Worm (Caenorhabditis elegans) whole organism, dauer: Measurements from ENCODE around the gene C50B8.6.

ENCODE experiments used
- unc-62 ChIP-seq: sonication (generic microtip); optimal IDR thresholded peaks from 2 replicates; lab custom pipeline; 2017; ENCODE audit warnings: missing biosample characterization, missing genetic modification reagents, missing genetic modification characterization

The C50B8.6 gene

DNA sequence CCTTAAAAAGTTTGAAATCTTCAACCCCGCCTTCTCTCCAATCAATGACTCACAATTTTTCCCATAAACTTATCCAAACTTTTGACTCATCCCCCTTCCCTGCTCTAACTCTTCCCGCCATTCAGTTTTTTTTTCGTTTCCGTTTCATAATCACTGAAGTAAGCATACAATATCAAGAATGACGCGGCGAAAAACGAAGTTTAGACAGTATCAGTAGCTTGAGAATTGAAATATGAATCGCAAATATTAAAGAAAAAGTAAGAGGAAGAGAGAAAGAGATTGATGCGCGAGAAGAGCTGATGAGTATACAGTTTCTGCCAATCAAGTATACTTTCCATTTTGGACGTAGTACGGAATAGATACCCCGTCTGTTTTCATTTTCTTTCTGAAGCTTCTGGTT is 1.3 kb upstream of the C50B8.6 start:
- no peak for TF ChIP-seq unc-62

DNA sequence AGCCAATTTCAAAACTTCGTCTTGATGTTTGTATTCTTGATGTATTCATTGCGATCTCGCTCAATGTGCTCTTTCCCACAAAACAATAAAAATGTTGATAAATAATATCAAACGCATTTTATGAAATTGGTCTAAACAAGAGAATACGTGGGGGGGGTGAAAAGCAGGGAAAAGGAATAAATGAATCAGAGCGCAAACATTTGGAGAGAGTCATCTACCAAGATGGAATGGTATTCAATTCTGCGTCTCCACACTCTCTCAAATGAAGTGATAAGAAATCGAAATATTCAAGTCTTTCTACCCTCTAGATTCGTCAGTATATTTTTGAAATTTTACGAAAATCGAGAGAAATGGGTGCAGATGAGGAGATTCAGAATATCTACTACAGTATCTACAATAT is 1.9 kb downstream of the C50B8.6 start, which contains the start of gene C50B8.5:
C50B8.5 (plus strand) TSS at position 273 of the 400 bp plus-strand sequence.
- no peak for TF ChIP-seq unc-62

DNA sequence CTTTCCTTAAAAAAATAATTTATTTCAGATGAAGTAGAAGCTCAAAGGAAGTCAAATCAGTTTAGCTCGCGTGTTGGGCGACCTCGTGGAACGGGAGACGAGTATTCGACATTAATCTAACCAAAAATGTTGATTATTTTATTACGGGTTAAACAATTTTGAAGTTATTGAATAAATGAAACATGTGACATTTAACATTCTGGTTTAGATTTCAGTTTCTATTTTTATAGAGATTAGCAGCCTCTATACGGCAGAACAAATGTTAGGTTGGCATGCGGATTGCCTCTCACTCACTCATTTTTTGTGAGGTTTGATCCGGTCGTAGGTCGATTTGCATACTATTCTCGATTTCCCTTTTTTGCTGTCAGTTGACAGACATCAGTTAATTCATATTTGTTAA is 5.7 kb downstream of the C50B8.6 start, which contains the start of gene F53F4.1:
F53F4.1 (plus strand) TSS at position 301 of the 400 bp plus-strand sequence.
- TF ChIP-seq unc-62: no peak

DNA sequence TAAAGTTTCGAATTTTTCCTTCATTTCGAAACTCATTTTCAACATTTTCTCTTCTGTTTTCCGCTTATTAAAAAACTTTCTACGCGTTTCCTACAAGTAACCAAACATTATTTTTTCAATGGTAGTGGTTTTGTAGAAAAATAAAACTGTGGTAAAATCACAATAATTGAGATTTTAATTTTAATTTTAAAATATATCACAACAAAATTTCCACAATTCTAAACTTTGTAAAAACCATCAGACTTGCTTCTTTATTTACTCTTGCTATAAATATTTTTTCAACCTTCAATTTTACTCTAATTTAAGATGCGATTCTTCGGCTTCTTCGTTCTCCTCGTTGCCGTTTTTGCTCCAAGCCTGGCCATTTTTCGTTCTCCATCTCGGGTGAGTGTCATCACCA is 9.1 kb downstream of the C50B8.6 start, which contains the start of gene F53F4.17:
F53F4.17 (plus strand) TSS at position 301 of the 400 bp plus-strand sequence.
- no peak for TF ChIP-seq unc-62

DNA sequence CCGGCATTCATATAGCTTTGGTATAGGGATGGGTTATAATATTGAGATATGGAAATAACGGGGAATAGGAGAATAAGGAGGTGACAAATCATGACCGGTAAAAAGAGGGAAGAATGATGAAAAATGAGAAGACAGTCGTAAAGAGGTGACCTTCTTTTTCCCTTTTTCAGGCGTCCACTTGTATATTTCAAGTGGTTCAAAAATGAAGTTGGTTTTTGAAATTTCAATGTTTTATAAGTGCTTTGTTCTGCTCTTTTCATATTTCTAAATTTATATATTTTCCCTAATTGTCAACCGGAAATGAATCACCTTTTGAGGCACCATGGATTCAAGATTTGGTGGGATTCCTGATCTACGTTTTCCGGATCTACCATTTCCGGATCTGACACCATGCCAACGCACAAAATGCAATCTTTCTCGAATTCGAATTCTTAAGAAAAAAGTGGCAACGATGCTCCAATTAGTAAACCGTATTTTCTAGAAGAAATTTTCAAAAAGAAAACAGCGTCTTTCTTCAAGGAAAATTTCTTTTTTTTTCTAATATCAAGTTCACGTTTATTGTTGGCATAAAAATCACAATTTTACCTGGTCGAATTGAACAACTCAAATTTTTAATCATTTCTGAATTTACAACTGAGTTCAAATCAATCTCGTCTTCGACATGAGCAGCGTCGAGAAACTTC is 10.9 kb downstream of the C50B8.6 start, which contains the start of the genes F53F4.2 and F53F4.18:
F53F4.2 (minus strand) TSS at position 101 of the 683 bp plus-strand sequence.
F53F4.18 (plus strand) TSS at position 633 of the 683 bp plus-strand sequence.
- no peak for TF ChIP-seq unc-62

DNA sequence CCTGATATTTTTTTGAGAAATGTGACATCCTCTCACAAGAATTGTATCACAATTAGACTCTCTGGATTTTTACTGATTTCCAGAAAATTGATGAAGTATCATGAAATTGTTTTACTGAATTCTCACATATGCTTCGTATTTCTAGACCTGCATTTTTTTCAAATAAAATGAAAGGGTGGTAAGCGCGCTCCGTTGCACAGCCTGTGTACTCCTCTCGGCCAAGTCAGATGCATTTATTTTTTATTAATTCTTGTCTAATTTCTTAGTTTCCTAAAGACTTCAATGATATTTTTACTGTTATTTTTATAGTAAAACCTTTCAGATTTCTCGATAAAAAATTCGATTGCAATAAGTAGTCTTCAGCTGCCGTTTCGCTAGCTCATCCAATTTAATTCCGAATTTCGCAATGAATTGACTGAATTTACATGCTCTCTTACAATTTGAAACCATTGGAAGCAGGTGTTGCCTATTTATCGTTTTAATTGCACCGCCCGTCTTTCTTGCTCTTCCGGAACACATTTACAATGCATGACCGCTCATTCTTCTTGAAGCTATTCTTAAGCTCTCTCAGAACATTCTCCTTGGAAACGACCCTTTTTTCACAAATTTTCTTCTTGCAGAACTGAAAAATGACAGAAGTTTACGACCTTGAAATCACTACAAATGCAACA is 12.9 kb downstream of the C50B8.6 start, which contains the start of gene tbcb-1:
tbcb-1 (plus strand) TSS at position 621 of the 671 bp plus-strand sequence.
- TF ChIP-seq unc-62: no peak

DNA sequence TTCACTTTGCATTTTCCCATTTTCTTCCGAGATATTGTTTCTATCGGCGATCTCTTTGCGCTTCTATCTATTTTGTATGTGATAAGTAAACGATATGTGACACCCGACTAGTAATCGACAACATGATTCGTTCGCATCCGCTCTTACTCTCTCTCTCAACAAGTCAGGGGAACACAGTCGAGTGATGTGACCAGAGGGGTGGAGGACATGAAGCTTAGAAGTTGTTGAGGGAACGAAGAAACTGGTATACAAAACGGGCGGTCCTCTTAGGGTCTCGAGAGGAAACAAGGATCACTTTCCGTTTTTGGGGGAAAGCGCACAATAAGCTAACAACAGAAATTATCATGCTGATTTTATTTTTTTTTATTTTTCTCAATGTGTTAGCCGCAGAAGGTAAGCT is 14.3 kb downstream of the C50B8.6 start, which contains the start of gene F53F4.4:
F53F4.4 (plus strand) TSS at position 301 of the 400 bp plus-strand sequence.
- TF ChIP-seq unc-62: no peak

DNA sequence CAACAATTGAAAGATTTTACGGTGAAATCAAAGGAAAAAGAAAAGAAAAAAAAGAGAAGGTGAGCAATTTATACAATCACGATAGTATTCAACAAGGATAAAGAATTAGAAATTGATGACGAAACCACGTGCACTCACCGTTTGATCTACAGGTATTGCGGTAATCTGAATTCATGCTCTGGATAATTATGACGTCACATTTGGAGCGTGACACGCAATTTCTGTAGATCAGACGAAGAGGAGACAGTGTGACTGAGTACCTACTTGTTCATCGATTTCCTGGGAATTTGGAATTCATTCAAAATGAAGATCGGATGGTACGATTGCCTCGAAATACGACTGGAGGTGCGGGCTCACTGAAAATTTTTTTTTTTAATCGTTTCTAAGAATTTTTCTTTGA is 19.6 kb downstream of the C50B8.6 start:
- TF ChIP-seq unc-62: no peak

DNA sequence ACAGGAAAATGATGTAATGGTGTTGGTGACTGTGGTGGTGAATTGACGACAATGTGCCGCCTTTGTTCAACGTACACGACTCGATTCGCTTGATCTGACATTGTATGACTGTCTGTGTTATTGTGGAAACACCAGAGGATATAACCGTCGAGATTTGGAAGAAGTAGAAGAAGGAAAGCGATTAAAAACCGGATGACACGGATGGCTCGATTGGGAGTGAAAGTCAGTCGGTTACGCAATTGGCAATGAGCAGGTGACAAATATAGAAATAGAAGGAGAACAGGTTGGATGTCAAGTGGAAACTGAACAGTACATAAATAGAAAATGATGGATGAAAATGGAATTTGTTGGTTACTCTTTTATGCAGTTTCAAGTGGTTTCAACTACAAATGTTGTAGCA is 22.1 kb downstream of the C50B8.6 start, which contains the start of gene rdy-2:
rdy-2 (minus strand) TSS at position 101 of the 400 bp plus-strand sequence.
- TF ChIP-seq unc-62: no peak

DNA sequence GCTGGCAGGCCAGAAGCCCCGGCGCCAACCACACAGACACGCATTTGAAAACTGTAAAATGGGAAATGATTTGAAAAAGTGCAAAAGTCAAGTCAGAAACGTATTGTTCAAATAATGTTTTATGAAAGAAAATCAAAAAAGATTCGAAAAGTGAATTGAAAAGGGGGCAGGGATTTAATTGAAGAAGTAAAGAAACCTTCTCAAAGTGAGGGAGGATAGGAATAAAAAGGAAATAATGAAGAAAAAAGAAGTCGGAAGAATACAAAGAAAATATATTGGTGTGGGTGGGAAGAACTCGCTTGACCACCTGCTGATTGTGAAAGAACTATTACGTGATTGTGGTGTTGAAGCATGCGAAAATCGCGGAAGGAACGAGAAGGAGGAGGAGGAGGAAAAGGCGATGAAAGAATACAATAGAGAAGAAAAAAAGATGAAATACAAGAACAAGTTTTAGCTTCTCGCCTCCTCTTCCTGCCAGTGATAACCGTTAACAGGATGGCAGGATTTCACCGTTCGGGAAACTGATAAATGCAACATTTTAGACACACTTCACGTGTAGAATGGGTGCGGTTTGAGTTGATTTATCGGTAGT is 28.0 kb downstream of the C50B8.6 start, which contains the start of gene fmo-4:
fmo-4 (minus strand) TSS at position 51 of the 592 bp plus-strand sequence.
- no peak for TF ChIP-seq unc-62

DNA sequence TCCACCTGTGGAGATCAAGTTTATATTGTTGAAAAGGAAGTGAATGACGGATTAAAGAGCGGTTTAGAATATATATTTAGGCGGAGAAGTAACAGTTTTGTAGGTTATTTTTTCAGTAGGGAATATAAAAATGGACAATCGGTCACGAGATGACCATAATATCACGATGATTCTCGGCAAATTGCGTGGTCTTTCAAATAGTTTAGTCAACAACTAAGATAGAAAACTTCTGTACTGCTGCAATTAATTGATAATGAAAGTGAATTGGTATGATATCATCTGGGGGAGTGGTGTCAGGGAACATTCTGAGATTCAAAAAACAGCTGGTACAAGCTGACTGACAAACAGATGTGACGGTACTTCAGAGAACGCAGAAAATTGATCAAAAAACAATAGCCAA is 29.7 kb downstream of the C50B8.6 start:
- no peak for TF ChIP-seq unc-62

DNA sequence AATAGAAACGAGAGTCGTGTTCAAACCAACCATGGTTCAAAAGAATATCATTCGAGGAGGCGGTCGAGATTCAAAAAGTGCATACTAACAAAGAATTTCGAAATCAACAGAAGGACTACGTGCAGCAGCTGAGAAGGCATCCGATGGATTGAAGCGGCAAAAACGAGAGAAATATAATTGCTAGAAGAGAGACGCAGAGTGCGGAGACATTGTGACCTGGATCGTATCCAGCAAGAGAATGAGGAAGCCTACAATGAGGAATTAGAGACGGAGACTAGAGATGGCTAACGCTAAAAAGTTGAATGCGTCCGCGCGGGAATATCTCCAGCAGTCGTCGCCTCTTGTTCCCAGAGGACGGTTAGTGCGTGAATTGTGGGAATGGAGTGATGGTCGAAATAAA is 31.0 kb downstream of the C50B8.6 start:
- TF ChIP-seq unc-62: no peak

DNA sequence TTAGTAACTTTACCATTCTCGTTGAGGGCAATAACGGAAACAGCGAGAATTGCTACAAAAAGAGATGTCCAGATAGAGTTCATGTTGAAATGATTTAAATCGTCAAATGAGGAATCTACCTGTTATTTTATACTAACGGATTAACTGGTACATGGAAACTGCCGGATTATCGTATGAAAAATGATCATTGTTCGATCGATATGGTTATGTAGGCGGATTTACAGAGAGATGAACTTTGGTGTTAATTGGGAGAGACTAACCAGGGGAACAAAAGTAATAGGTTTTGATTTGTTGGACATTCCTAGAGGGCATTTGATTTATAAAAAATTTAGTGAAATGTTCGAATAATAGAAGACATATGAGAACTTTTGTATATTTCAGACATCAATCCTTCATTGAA is 33.0 kb downstream of the C50B8.6 start, which contains the start of gene spig-9:
spig-9 (minus strand) TSS at position 101 of the 400 bp plus-strand sequence.
- no peak for TF ChIP-seq unc-62

DNA sequence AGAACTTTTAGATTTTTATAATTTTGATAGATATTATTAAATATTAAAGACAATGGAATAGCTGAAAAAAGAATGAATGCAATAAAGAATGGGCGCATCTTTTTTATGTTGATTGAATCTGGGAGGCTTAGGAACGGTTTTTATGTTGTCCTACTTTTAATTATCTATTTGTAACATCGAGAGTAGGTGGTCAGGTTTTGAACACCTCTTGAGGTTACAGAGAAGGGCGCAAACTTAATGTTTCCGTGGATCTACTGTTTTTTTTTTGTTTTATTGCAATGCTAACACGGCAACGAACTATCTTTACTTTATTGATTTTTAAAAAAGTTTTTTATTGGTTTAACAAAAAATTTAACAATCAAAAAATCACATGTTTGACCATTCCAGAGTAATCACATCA is 35.1 kb downstream of the C50B8.6 start, which contains the start of gene F53F4.7:
F53F4.7 (minus strand) TSS at position 101 of the 400 bp plus-strand sequence.
- no peak for TF ChIP-seq unc-62

DNA sequence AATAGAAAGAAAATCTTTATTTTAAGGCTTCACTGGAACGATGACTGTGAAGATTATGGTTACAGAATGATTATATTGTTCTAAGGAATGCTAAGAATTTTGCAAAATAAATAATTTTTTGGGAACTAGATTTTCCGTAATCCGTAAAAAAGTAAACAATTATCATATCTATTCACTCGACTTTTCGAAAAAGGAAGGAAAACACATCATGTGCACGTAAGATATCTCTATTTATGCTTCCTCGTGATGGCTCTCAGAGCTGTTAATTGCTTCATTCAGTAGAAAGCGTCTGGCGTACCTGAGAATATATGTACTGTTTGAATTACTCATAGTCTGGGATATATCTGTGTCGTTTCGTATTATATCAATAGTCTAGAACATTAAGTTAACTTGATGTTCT is 41.0 kb downstream of the C50B8.6 start, which contains the start of gene srd-11:
srd-11 (minus strand) TSS at position 101 of the 400 bp plus-strand sequence.
- no peak for TF ChIP-seq unc-62

DNA sequence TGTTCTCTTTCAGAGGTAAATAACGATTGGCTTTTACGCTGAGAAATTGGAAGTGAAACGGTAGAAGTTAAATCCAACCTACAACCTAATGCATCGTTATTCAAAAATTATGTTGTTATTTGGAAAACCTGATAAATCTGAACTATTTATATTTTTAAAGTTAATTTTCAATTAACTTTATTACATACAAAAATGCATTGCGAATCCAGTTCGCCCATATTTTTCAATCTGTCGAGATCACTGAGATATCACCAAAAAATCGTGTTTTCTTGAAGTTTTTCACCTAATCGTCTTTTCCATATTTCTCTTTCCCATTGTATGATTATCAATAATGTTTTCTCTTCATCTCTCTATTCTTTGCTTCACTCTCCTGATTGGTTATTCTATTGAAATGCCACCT is 41.9 kb downstream of the C50B8.6 start, which contains the start of gene F53F4.15:
F53F4.15 (plus strand) TSS at position 301 of the 400 bp plus-strand sequence.
- no peak for TF ChIP-seq unc-62

DNA sequence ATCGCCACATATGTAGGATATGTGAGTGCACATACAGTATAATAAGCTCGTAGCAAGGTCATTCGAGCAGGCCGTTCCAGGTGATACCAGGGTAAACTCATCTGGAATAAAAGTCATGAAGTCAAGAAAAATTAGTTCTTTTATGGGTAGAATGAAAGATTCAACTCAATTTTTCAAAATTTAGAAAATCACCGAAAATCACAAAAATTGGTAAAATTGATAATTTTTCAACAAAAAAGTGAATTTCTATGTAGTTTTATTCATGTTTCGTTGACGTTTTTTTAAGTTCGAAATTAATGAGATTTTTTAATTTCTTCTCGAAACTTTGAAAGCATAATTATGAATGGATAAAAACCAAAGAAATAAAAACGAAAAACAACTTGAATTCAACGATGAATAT is 42.9 kb downstream of the C50B8.6 start, which contains the start of gene F53F4.16:
F53F4.16 (minus strand) TSS at position 101 of the 400 bp plus-strand sequence.
- no peak for TF ChIP-seq unc-62
